Fruit fly (Drosophila melanogaster): Measurements from ENCODE around the gene CG10958.

- TF ChIP-seq CG13775 (GFP tag; optimal IDR thresholded peaks at IDR 0.05) (no peak), CG12155 (GFP tag; optimal IDR thresholded peaks at IDR 0.05) (no peak), CG8089 (GFP tag; optimal IDR thresholded peaks at IDR 0.05) (no peak), CG1792 (GFP tag; optimal IDR thresholded peaks at IDR 0.05) (no peak), CG9797 (GFP tag; optimal IDR thresholded peaks at IDR 0.05) (no peak), maf-S (GFP tag; optimal IDR thresholded peaks at IDR 0.05) (no peak), CG14441 (GFP tag; IDR thresholded peaks at IDR 0.05) (no peak), CG10979 (tag; optimal IDR thresholded peaks at IDR 0.05) (no peak), CG11504 (tag; optimal IDR thresholded peaks at IDR 0.05) (no peak)
Observed at dm6 chrX:8100826-8101079, 31.3 kb upstream of the CG10958 start.

Data from whole organism, embryonic.